Fruit fly (Drosophila melanogaster): ENCODE data around the gene CG33643.
A peak's percentile ranks its signal among the peaks of the same experiment; 100 is the strongest.

Gene CG33643

DNA sequence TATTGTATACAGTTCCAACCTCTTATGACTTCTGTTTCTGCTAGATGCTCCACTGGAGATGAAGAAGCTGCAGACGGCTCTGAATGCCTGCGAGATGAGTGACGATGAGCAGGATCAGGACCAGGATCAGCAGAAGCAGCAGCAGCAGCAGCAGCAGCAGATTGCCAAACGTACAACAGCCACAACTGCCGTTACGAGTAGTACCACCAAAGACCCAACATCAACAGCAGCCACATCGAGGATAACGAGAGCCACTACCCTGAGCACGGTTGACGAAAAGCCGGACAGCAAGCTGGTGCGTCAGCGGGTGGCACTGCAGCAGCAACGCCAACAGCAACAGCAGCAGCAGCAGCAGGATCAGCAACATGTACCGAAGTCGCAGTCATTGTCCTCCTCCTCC lies 33.0 kb upstream of the CG33643 start:
- TF ChIP-seq Eip93F (GFP tag; optimal IDR thresholded peaks at IDR 0.05): no peak

- TF ChIP-seq CG7368 (GFP tag; optimal IDR thresholded peaks at IDR 0.05) (no peak), CG4318 (GFP tag; optimal IDR thresholded peaks at IDR 0.05) (no peak), CG15336 (GFP tag; IDR thresholded peaks at IDR 0.05) (no peak), Eip75B (GFP tag; optimal IDR thresholded peaks at IDR 0.05) (no peak), Sox102F (GFP tag; optimal IDR thresholded peaks at IDR 0.05) (no peak), Sox15 (GFP tag; optimal IDR thresholded peaks at IDR 0.05) (no peak), svp (GFP tag) (peak; percentile 52)
These were observed 30.5 kb upstream of the CG33643 start for dm6 chr2L:13500416-13500815.

DNA sequence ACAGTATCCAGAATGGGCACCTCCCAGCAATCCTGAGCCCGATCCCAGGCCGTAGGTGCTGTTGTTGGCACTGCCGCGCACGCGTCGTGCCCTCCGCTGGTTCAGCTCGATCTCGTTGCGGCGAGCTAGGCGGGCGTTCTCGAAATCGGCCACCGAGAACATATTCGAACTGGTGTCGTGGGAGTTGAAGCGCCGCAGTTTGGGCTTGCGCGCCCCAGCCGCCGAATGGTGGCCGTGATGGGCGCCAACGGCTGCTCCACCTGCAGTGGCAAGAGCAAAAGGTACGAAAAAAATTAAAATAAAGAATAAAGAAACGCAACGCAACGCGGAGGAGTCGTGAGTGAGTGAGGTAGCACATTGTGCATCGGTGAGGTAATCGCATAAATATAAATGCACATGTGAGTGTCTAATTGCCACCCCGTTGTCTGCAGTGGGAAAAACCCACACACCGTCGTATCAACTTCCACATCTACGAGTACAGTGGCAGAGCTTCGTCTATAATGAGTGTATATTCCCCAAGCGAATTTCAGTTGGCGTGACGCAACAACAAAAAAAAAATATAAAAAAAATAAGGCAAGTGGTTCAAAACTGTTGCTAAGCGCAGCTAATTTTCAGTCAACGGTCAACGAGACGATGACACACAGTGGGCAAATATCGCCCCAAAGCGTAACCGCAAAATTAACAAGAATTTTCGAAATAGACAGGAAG lies 21.2 kb upstream of the CG33643 start:
- TF ChIP-seq CG31627 (GFP tag; optimal IDR thresholded peaks at IDR 0.05) (no peak), CG8119 (GFP tag; IDR thresholded peaks at IDR 0.05) (0 out of 3 replicates have a peak, but pooled peaks have one; percentile 13), Hr4 (GFP tag; optimal IDR thresholded peaks at IDR 0.05) (no peak), vri (GFP tag; optimal IDR thresholded peaks at IDR 0.05) (peak; percentile 60), Hr38 (GFP tag; optimal IDR thresholded peaks at IDR 0.05) (no peak)

DNA sequence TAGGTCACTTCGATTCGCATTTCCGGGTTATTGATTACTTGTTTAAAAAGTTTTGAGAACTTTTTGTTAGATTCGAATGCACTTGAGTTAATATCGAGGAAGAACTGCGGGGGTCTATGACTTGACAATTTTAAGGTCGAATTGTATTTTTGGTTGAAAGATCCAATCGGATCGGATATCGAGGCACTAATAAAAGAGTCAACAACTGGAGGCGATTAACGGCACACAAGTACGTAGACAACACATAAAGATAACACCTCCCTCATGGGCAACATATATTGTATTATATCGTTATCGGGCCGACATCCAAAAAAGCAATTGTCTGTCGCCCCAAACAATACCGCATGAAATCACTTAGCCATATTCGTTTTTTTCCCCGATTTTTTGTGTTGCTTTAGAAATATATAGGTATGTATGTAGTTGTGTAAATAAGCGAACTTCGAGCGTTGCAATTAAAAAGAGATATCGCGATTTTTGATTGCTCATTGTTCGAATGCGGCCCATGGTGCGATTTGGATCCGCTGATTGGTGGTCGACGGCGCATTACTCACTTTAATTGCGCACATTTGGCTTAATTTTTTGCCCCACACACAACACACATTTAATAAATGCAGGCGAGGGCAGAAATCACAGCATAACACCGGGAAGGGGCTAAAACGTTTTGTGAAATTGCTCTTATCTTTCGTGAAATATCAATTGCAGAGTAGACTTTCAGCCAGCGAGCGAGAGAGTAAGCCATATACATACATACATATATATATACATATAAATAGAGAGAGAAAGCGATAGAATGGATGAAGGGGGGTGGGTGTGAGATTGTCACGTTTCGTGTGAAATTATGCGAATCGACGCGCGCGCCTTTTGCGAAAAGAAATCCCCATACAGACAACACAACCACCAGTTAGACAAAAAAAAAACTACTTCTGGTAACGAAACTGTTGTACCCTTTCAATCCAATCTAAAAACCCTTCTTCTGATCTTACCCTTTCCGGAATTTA lies 19.7 kb upstream of the CG33643 start:
- no peak for TF ChIP-seq Sox102F (GFP tag; optimal IDR thresholded peaks at IDR 0.05)
- TF ChIP-seq Eip78C (GFP tag): peak; percentile 29
- peak; percentile 4 for TF ChIP-seq fkh (GFP tag; optimal IDR thresholded peaks at IDR 0.05)
- no peak for TF ChIP-seq CG3919 (GFP tag; optimal IDR thresholded peaks at IDR 0.05)
- TF ChIP-seq fd85E (GFP tag; optimal IDR thresholded peaks at IDR 0.05): no peak
- peak; percentile 38 for TF ChIP-seq vri (GFP tag; optimal IDR thresholded peaks at IDR 0.05)
- no peak for TF ChIP-seq CG8632 (GFP tag; optimal IDR thresholded peaks at IDR 0.05)
- no peak for TF ChIP-seq CG11762 (GFP tag; optimal IDR thresholded peaks at IDR 0.05; ENCODE audit: insufficient read depth)
- peak; percentile 19 for TF ChIP-seq Lpt (GFP tag; optimal IDR thresholded peaks at IDR 0.05)

- TF ChIP-seq pdm3 (GFP tag; optimal IDR thresholded peaks at IDR 0.05): peak; percentile 46
- peak; percentile 21 for TF ChIP-seq Hr39 (GFP tag; optimal IDR thresholded peaks at IDR 0.05)
- peak; percentile 15 for TF ChIP-seq cyc (GFP tag; optimal IDR thresholded peaks at IDR 0.05)
- TF ChIP-seq Met (GFP tag; optimal IDR thresholded peaks at IDR 0.05): peak; percentile 33
- TF ChIP-seq CG6163 (GFP tag; IDR thresholded peaks at IDR 0.05): peak; percentile 75
- no peak for TF ChIP-seq CG10669 (GFP tag; optimal IDR thresholded peaks at IDR 0.05)
- TF ChIP-seq CG11294 (GFP tag; IDR thresholded peaks at IDR 0.05): peak; percentile 5; the same call in 1 of the 2 replicates
- peak; percentile 68 for TF ChIP-seq Hr4 (GFP tag; optimal IDR thresholded peaks at IDR 0.05)
- TF ChIP-seq CG3919 (GFP tag; optimal IDR thresholded peaks at IDR 0.05): peak; percentile 18
- TF ChIP-seq Eip78C (GFP tag): peak; percentile 78
- TF ChIP-seq topi (GFP tag; optimal IDR thresholded peaks at IDR 0.05): peak; percentile 45
- TF ChIP-seq Sox15 (GFP tag; optimal IDR thresholded peaks at IDR 0.05): peak; percentile 5
- no peak for TF ChIP-seq CG16779 (tag; optimal IDR thresholded peaks at IDR 0.05)
- TF ChIP-seq CG3032 (tag; optimal IDR thresholded peaks at IDR 0.05): peak; percentile 2
- TF ChIP-seq ss (GFP tag; optimal IDR thresholded peaks at IDR 0.05): peak in 1 of 2 experiments; percentile 2
- peak in 1 of 2 experiments; percentile 28 for TF ChIP-seq salr (GFP tag; optimal IDR thresholded peaks at IDR 0.05)
- peak; percentile 10 for TF ChIP-seq CG8319 (GFP tag; optimal IDR thresholded peaks at IDR 0.05)
- TF ChIP-seq acj6 (GFP tag; optimal IDR thresholded peaks at IDR 0.05): peak; percentile 2
- TF ChIP-seq Gug (GFP tag; IDR thresholded peaks at IDR 0.05): peak; percentile 24
- peak; percentile 17 for TF ChIP-seq CG10631 (GFP tag; optimal IDR thresholded peaks at IDR 0.05)
- TF ChIP-seq svp (GFP tag): peak; percentile 19
- TF ChIP-seq CG34406 (GFP tag; optimal IDR thresholded peaks at IDR 0.05): peak; percentile 2
- no peak for TF ChIP-seq Hr38 (GFP tag; optimal IDR thresholded peaks at IDR 0.05)
- no peak for TF ChIP-seq dsx (GFP tag; optimal IDR thresholded peaks at IDR 0.05; ENCODE audit: poor library complexity, severe bottlenecking)
- peak; percentile 25 for TF ChIP-seq fkh (GFP tag; optimal IDR thresholded peaks at IDR 0.05)
These were observed 18.5 kb upstream of the CG33643 start for dm6 chr2L:13512182-13513032.

Data from whole organism, prepupa.